Worm (Caenorhabditis elegans) whole organism, L3 larva: ENCODE data around the gene grl-31.

ENCODE experiments used
- ama-1 ChIP-seq: fragments of 150-350 bp; optimal IDR thresholded peaks from 2 replicates; lab custom pipeline; 2018
- ceh-9 ChIP-seq: sonication (generic microtip); optimal IDR thresholded peaks from 2 replicates; lab custom pipeline; 2018; ENCODE audit warnings: missing biosample characterization, missing genetic modification characterization
- daf-12 ChIP-seq: fragments of 150-350 bp; optimal IDR thresholded peaks from 2 replicates; lab custom pipeline; 2014; ENCODE audit warnings: missing biosample characterization, missing genetic modification reagents, missing genetic modification characterization
- egl-27 ChIP-seq: sonication (generic microtip); optimal IDR thresholded peaks from 4 replicates; lab custom pipeline; 2017; ENCODE audit warnings: missing biosample characterization, missing genetic modification reagents, missing genetic modification characterization
- egl-5 ChIP-seq: fragments of 150-350 bp; optimal IDR thresholded peaks from 2 replicates; lab custom pipeline; 2017; ENCODE audit warnings: missing biosample characterization, missing genetic modification reagents, missing genetic modification characterization, inconsistent platforms
- elt-2 ChIP-seq: sonication (generic microtip); optimal IDR thresholded peaks from 2 replicates; lab custom pipeline; 2016; ENCODE audit warnings: missing genetic modification reagents, mild to moderate bottlenecking, missing genetic modification characterization, missing compliant biosample characterization
- eor-1 ChIP-seq, 2 experiments: fragments of 150-350 bp; optimal IDR thresholded peaks; 2 replicates each; lab custom pipeline; 2014 to 2018; ENCODE audit warnings: missing biosample characterization in 2 of 2, missing genetic modification characterization in 2 of 2
- fos-1 ChIP-seq: fragments of 150-350 bp; optimal IDR thresholded peaks from 2 replicates; lab custom pipeline; 2014; ENCODE audit warnings: missing biosample characterization, missing genetic modification characterization
- lin-15B ChIP-seq: fragments of 150-350 bp; optimal IDR thresholded peaks from 2 replicates; lab custom pipeline; 2014; ENCODE audit warnings: missing biosample characterization, missing genetic modification characterization
- lin-39 ChIP-seq: fragments of 150-350 bp; optimal IDR thresholded peaks from 2 replicates; lab custom pipeline; 2018; ENCODE audit warnings: missing biosample characterization, missing genetic modification reagents, missing genetic modification characterization
- lsy-12 ChIP-seq: sonication (generic microtip); optimal IDR thresholded peaks from 2 replicates; lab custom pipeline; 2016; ENCODE audit warnings: mild to moderate bottlenecking, missing genetic modification characterization, missing compliant biosample characterization
- mdl-1 ChIP-seq: fragments of 150-350 bp; optimal IDR thresholded peaks from 2 replicates; lab custom pipeline; 2014; ENCODE audit warnings: missing biosample characterization, missing genetic modification characterization
- mml-1 ChIP-seq: fragments of 150-350 bp; sonication (generic microtip); optimal IDR thresholded peaks from 3 replicates; lab custom pipeline; 2014; ENCODE audit warnings: missing biosample characterization, missing genetic modification characterization
- nfya-1 ChIP-seq: sonication (generic microtip); optimal IDR thresholded peaks from 2 replicates; lab custom pipeline; 2017; ENCODE audit warnings: missing genetic modification characterization, mild to moderate bottlenecking, missing compliant biosample characterization, antibody characterized with exemption, moderate library complexity; ENCODE audit not compliant: insufficient read depth
- nhr-11 ChIP-seq: fragments of 150-350 bp; optimal IDR thresholded peaks from 2 replicates; lab custom pipeline; 2014; ENCODE audit warnings: missing biosample characterization, missing genetic modification characterization
- nhr-12 ChIP-seq: fragments of 150-350 bp; optimal IDR thresholded peaks from 2 replicates; lab custom pipeline; 2014; ENCODE audit warnings: missing biosample characterization, missing genetic modification characterization
- nhr-23 ChIP-seq: fragments of 150-350 bp; optimal IDR thresholded peaks from 2 replicates; lab custom pipeline; 2014; ENCODE audit warnings: missing biosample characterization, missing genetic modification reagents, missing genetic modification characterization
- nhr-25 ChIP-seq: sonication (generic microtip); optimal IDR thresholded peaks from 2 replicates; lab custom pipeline; 2017; ENCODE audit warnings: missing biosample characterization, missing genetic modification characterization
- nhr-28 ChIP-seq: fragments of 150-350 bp; optimal IDR thresholded peaks from 2 replicates; lab custom pipeline; 2014; ENCODE audit warnings: missing biosample characterization, missing genetic modification characterization
- nhr-76 ChIP-seq: fragments of 150-350 bp; sonication (generic microtip); optimal IDR thresholded peaks from 5 replicates; lab custom pipeline; 2014; ENCODE audit warnings: missing biosample characterization, missing genetic modification characterization
- nhr-77 ChIP-seq: fragments of 150-350 bp; optimal IDR thresholded peaks from 2 replicates; lab custom pipeline; 2014; ENCODE audit warnings: missing biosample characterization, missing genetic modification characterization
- pqm-1 ChIP-seq: fragments of 150-350 bp; optimal IDR thresholded peaks from 2 replicates; lab custom pipeline; 2017; ENCODE audit warnings: missing biosample characterization, missing genetic modification characterization, inconsistent platforms
- sea-2 ChIP-seq: fragments of 150-350 bp; sonication (generic microtip); optimal IDR thresholded peaks from 4 replicates; lab custom pipeline; 2014; ENCODE audit warnings: missing biosample characterization, missing genetic modification reagents, missing genetic modification characterization
- snpc-4 ChIP-seq: fragments of 150-350 bp; optimal IDR thresholded peaks from 2 replicates; lab custom pipeline; 2014; ENCODE audit warnings: missing biosample characterization, missing genetic modification characterization
- tbx-2 ChIP-seq: sonication (generic microtip); optimal IDR thresholded peaks from 2 replicates; lab custom pipeline; 2016; ENCODE audit warnings: mild to moderate bottlenecking, missing genetic modification characterization, missing compliant biosample characterization
- ztf-11 ChIP-seq: fragments of 150-350 bp; optimal IDR thresholded peaks from 2 replicates; lab custom pipeline; 2014; ENCODE audit warnings: missing biosample characterization, missing genetic modification characterization

Gene grl-31

DNA sequence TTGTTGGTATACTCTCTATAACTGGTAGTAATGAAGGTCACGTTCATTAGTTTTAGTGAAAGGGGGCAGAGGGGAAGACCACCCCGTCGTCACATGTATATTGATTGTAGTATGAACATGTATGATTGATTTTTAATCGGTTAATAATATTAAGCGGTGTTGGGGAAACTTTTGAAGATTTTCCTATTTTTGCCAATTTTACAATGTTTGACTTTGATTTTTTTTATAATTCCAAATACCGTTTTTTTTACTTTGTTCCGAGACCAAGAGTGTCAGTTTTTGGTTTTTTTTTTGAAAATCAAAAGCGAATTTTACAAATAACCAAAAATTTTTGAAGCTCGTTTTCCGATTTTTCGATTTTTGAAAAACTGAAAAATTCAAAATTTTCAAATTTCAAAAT lies 22.3 kb downstream of the grl-31 start, which contains the start of gene nhr-221:
TSS of gene nhr-221 (minus strand) at position 101 of the 400 bp plus-strand sequence.
- TF ChIP-seq pqm-1 (tag; lab: Kevin White, UChicago) (no peak), nhr-76 (no peak), eor-1 (tag; optimal IDR thresholded peaks at IDR 0.05; lab: Kevin White, UChicago) (no peak), ztf-11 (tag; lab: Kevin White, UChicago) (no peak), egl-5 (tag; lab: Kevin White, UChicago) (no peak)

DNA sequence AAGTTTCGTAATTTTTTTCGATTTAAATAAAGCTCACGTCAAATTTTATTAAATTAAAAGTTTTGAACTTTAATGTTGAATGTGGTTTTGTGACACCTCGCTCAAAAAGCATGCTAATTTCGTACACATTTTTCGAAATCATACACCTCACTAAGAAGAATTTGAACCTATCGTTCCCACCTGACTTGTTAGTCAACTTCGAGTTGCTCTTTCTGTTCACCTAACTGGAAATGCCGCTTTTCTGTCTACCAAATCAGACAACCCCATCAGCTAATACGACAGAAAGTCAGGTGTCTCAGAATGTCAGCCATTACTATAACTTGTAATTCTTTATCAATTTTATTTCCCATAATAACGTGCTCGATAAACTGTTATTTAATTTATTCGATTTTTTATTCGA lies 27.2 kb downstream of the grl-31 start, which contains the start of gene srbc-66:
TSS of gene srbc-66 (plus strand) at position 301 of the 400 bp plus-strand sequence.
- TF ChIP-seq daf-12 (tag; lab: Kevin White, UChicago) (no peak), lsy-12 (tag; lab: Kevin White, UChicago) (no peak), snpc-4 (tag; lab: Kevin White, UChicago) (no peak), mml-1 (tag; lab: Kevin White, UChicago) (no peak)

ce11 chrV:3526882-3527281 lies 30.7 kb downstream of the grl-31 start, which contains the start of gene str-260:
Gene str-260 (plus strand): TSS chrV:3527182.
- TF ChIP-seq nhr-12: no peak
- no peak for TF ChIP-seq mdl-1
- TF ChIP-seq lin-39 (tag; lab: Kevin White, UChicago): no peak
- TF ChIP-seq egl-5 (tag; lab: Kevin White, UChicago): no peak
- TF ChIP-seq ceh-9 (tag; lab: Kevin White, UChicago): no peak
- TF ChIP-seq nhr-28: no peak
- TF ChIP-seq, all 47 proteins: peak for 0

DNA sequence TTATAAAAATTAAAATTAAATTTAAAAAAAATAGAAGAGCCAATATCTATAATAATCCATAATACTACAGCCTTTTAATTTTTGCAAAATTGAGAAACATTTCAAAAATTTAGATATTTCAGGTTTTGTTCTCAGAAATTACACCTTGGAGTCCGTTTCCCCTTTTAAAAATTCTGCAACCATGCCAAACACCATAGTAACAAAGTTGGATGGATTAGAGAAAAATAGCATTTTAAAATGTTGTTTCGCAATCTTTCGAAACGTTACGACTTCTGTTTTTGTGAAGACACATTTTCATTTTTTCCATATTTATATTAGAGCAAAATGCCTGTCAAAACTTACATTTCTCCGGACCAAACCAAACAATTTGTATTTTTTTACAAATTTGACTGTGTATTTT lies 32.6 kb downstream of the grl-31 start, which contains the start of gene T24A6.7:
TSS of gene T24A6.7 (plus strand) at position 301 of the 400 bp plus-strand sequence.
- TF ChIP-seq ama-1 (no peak), nhr-23 (tag; lab: Kevin White, UChicago) (no peak), eor-1 (tag; optimal IDR thresholded peaks at IDR 0.05; lab: Kevin White, UChicago) (no peak), tbx-2 (no peak)
- TF ChIP-seq, all 47 proteins: peak for 0

- TF ChIP-seq ceh-9 (tag; lab: Kevin White, UChicago) (no peak), pqm-1 (tag; lab: Kevin White, UChicago) (peak; percentile 37)
- TF ChIP-seq, all 47 proteins: peak for 1
Observed at ce11 chrV:3523262-3523661, 34.3 kb downstream of the grl-31 start, which contains the start of gene irg-1. Gene irg-1 (plus strand): TSS chrV:3523587.

- no peak for TF ChIP-seq nhr-77 (tag; lab: Kevin White, UChicago)
- TF ChIP-seq ztf-11 (tag; lab: Kevin White, UChicago): no peak
- no peak for TF ChIP-seq fos-1 (tag; lab: Kevin White, UChicago)
- TF ChIP-seq sea-2 (GFP tag; lab: Kevin White, UChicago): no peak
- TF ChIP-seq nfya-1 (tag; lab: Kevin White, UChicago): no peak
- TF ChIP-seq pqm-1 (tag; lab: Kevin White, UChicago): no peak
Observed at ce11 chrV:3517889-3518288, 39.7 kb downstream of the grl-31 start, which contains the start of gene str-227. Gene str-227 (plus strand): TSS chrV:3518189.

- TF ChIP-seq elt-2 (tag; lab: Kevin White, UChicago): no peak
- no peak for TF ChIP-seq fos-1 (tag; lab: Kevin White, UChicago)
- TF ChIP-seq nhr-11 (tag; lab: Kevin White, UChicago): no peak
- TF ChIP-seq, all 47 proteins: peak for 0
Observed at ce11 chrV:3512381-3512780, 45.2 kb downstream of the grl-31 start, which contains the start of gene str-226. Gene str-226 (plus strand): TSS chrV:3512681.

DNA sequence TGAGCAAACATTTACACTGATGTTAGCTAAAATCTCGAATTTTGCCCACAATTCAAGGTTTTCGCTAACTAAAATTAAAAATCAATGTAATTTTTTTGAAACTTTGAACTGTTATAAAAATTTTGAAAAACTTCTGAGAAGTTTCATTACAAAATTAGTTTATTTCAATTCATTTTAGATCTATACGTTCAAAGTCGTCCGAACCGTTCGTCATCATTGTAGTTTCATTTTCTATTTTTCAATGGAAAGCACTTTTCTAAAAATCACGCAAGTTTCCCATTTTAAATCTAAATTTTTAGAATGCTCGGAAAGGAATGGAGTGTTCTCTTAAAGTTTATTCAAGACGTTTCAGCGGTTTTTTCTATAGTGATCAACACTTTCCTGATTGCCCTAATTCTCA lies 47.7 kb downstream of the grl-31 start, which contains the start of gene str-228:
TSS of gene str-228 (plus strand) at position 301 of the 400 bp plus-strand sequence.
- no peak for TF ChIP-seq egl-27 (tag; lab: Kevin White, UChicago)
- TF ChIP-seq, all 47 proteins: peak for 0

- no peak for TF ChIP-seq daf-12 (tag; lab: Kevin White, UChicago)
- TF ChIP-seq nhr-25: no peak
- TF ChIP-seq lin-15B (tag; lab: Kevin White, UChicago): no peak
- TF ChIP-seq sea-2 (GFP tag; lab: Kevin White, UChicago): no peak
Observed at ce11 chrV:3507691-3508090, 49.9 kb downstream of the grl-31 start, which contains the start of gene str-225. Gene str-225 (plus strand): TSS chrV:3507822.
